Worm (Caenorhabditis elegans) whole organism, L1 larva: Measurements from ENCODE around the gene irld-27.

Experiments used
- C04F5.9 ChIP-seq: sonication (generic microtip); optimal IDR thresholded peaks from 2 replicates; lab custom pipeline; 2016; ENCODE audit warnings: missing genetic modification characterization, missing compliant biosample characterization
- C34B4.2 ChIP-seq: sonication (generic microtip); optimal IDR thresholded peaks from 2 replicates; lab custom pipeline; 2017; ENCODE audit warnings: mild to moderate bottlenecking, missing genetic modification characterization, missing compliant biosample characterization
- Y116A8C.19 ChIP-seq: sonication (generic microtip); optimal IDR thresholded peaks from 2 replicates; lab custom pipeline; 2016; ENCODE audit warnings: missing compliant biosample characterization, missing genetic modification characterization, borderline replicate concordance
- ama-1 ChIP-seq: fragments of 150-350 bp; optimal IDR thresholded peaks from 2 replicates; lab custom pipeline; 2014
- ceh-63 ChIP-seq: fragments of 200-800 bp; sonication (Bioruptor generic); optimal IDR thresholded peaks from 2 replicates; lab custom pipeline; 2018; ENCODE audit warnings: mild to moderate bottlenecking, missing genetic modification characterization, missing compliant biosample characterization
- ceh-88 ChIP-seq: fragments of 200-800 bp; sonication (Bioruptor generic); IDR thresholded peaks from 2 replicates; pipeline ENCODE4 v1.3.6; 2022; ENCODE audit warnings: missing genetic modification characterization, missing compliant biosample characterization
- ceh-90 ChIP-seq: sonication (generic microtip); optimal IDR thresholded peaks from 2 replicates; lab custom pipeline; 2016; ENCODE audit warnings: missing genetic modification characterization, missing compliant biosample characterization
- ces-1 ChIP-seq: fragments of 150-350 bp; optimal IDR thresholded peaks from 2 replicates; lab custom pipeline; 2014; ENCODE audit warnings: missing biosample characterization, missing genetic modification reagents, missing genetic modification characterization
- dsc-1 ChIP-seq: sonication (generic microtip); optimal IDR thresholded peaks from 2 replicates; lab custom pipeline; 2016; ENCODE audit warnings: mild to moderate bottlenecking, missing genetic modification characterization, missing compliant biosample characterization
- efl-1 ChIP-seq, 4 experiments: fragments of 150-350 bp; optimal IDR thresholded peaks in 3 of 4; peaks in 1 of 4; 1 replicate in 1 of 4; 2 replicates in 3 of 4; lab custom pipeline; 2014; ENCODE audit warnings: missing biosample characterization in 2 of 4, missing genetic modification characterization in 2 of 4, missing genetic modification reagents in 2 of 4
- efl-3 ChIP-seq: fragments of 200-800 bp; sonication (Bioruptor generic); optimal IDR thresholded peaks from 2 replicates; lab custom pipeline; 2018; ENCODE audit warnings: mild to moderate bottlenecking, missing genetic modification characterization, missing compliant biosample characterization
- elt-2 ChIP-seq: sonication (generic microtip); optimal IDR thresholded peaks from 2 replicates; lab custom pipeline; 2016; ENCODE audit warnings: missing genetic modification characterization, mild to moderate bottlenecking, inconsistent platforms, missing compliant biosample characterization, missing genetic modification reagents
- ets-5 ChIP-seq: fragments of 200-800 bp; sonication (Bioruptor generic); IDR thresholded peaks from 2 replicates; pipeline ENCODE4 v1.3.6; 2022; ENCODE audit warnings: missing genetic modification characterization, missing compliant biosample characterization
- fkh-10 ChIP-seq: sonication (generic microtip); optimal IDR thresholded peaks from 2 replicates; lab custom pipeline; 2017; ENCODE audit warnings: missing biosample characterization, missing genetic modification reagents, missing genetic modification characterization
- fkh-8 ChIP-seq: sonication (generic microtip); optimal IDR thresholded peaks from 2 replicates; lab custom pipeline; 2016; ENCODE audit warnings: mild to moderate bottlenecking, missing genetic modification characterization, missing compliant biosample characterization
- fos-1 ChIP-seq: fragments of 150-350 bp; optimal IDR thresholded peaks from 2 replicates; lab custom pipeline; 2014; ENCODE audit warnings: missing biosample characterization, missing genetic modification characterization
- hlh-4 ChIP-seq: sonication (generic microtip); optimal IDR thresholded peaks from 2 replicates; lab custom pipeline; 2016; ENCODE audit warnings: mild to moderate bottlenecking, missing genetic modification characterization, missing compliant biosample characterization
- lin-15B ChIP-seq: fragments of 150-350 bp; sonication (generic microtip); optimal IDR thresholded peaks from 3 replicates; lab custom pipeline; 2014; ENCODE audit warnings: missing biosample characterization, missing genetic modification characterization
- lin-39 ChIP-seq: fragments of 150-350 bp; optimal IDR thresholded peaks from 2 replicates; lab custom pipeline; 2014; ENCODE audit warnings: missing biosample characterization, missing genetic modification reagents, missing genetic modification characterization
- lir-3 ChIP-seq: sonication (generic microtip); optimal IDR thresholded peaks from 2 replicates; lab custom pipeline; 2016; ENCODE audit warnings: mild to moderate bottlenecking, missing genetic modification characterization, moderate library complexity, missing compliant biosample characterization; ENCODE audit not compliant: poor library complexity
- lsy-2 ChIP-seq, 2 experiments: fragments of 150-350 bp; optimal IDR thresholded peaks; 2 replicates each; lab custom pipeline; 2014; ENCODE audit warnings: missing biosample characterization in 2 of 2, missing genetic modification characterization in 2 of 2
- mab-9 ChIP-seq: fragments of 200-800 bp; sonication (Bioruptor generic); IDR thresholded peaks from 2 replicates; pipeline ENCODE4 v1.3.6; 2022; ENCODE audit warnings: missing genetic modification reagents, missing genetic modification characterization, missing compliant biosample characterization
- mdl-1 ChIP-seq, 2 experiments: fragments of 150-350 bp; optimal IDR thresholded peaks; 2 replicates each; lab custom pipeline; 2014 to 2017; ENCODE audit warnings: missing biosample characterization in 2 of 2, missing genetic modification characterization in 2 of 2, inconsistent platforms in 1 of 2
- mef-2 ChIP-seq: fragments of 150-350 bp; optimal IDR thresholded peaks from 2 replicates; lab custom pipeline; 2014; ENCODE audit warnings: missing biosample characterization, missing genetic modification characterization
- nhr-237 ChIP-seq: fragments of 150-350 bp; optimal IDR thresholded peaks from 2 replicates; lab custom pipeline; 2014; ENCODE audit warnings: missing biosample characterization, missing genetic modification characterization
- nhr-47 ChIP-seq: sonication (generic microtip); optimal IDR thresholded peaks from 2 replicates; lab custom pipeline; 2016; ENCODE audit warnings: mild to moderate bottlenecking, missing genetic modification characterization, moderate library complexity, missing compliant biosample characterization
- nhr-77 ChIP-seq: fragments of 150-350 bp; optimal IDR thresholded peaks from 2 replicates; lab custom pipeline; 2014; ENCODE audit warnings: missing biosample characterization, missing genetic modification characterization
- nhr-85 ChIP-seq: sonication (generic microtip); peaks from one replicate; lab custom pipeline; 2016; ENCODE audit warnings: missing genetic modification characterization, inconsistent platforms, missing compliant biosample characterization
- pax-3 ChIP-seq: fragments of 200-800 bp; sonication (Bioruptor generic); optimal IDR thresholded peaks from 2 replicates; lab custom pipeline; 2018; ENCODE audit warnings: mild to moderate bottlenecking, missing genetic modification characterization, moderate library complexity, missing compliant biosample characterization
- rnt-1 ChIP-seq: sonication (generic microtip); optimal IDR thresholded peaks from 2 replicates; lab custom pipeline; 2016; ENCODE audit warnings: mild to moderate bottlenecking, missing genetic modification characterization, moderate library complexity, missing compliant biosample characterization
- skn-1 ChIP-seq: fragments of 150-350 bp; optimal IDR thresholded peaks from 2 replicates; lab custom pipeline; 2014; ENCODE audit warnings: missing biosample characterization, missing genetic modification characterization
- sptf-1 ChIP-seq: fragments of 150-350 bp; optimal IDR thresholded peaks from 2 replicates; lab custom pipeline; 2014; ENCODE audit warnings: missing biosample characterization, missing genetic modification characterization
- sup-37 ChIP-seq: fragments of 200-800 bp; sonication (Bioruptor generic); optimal IDR thresholded peaks from 2 replicates; lab custom pipeline; 2018; ENCODE audit warnings: mild to moderate bottlenecking, missing genetic modification characterization, missing compliant biosample characterization
- tbx-2 ChIP-seq: sonication (generic microtip); optimal IDR thresholded peaks from 2 replicates; lab custom pipeline; 2016; ENCODE audit warnings: missing genetic modification characterization, missing compliant biosample characterization
- unc-30 ChIP-seq: sonication (generic microtip); optimal IDR thresholded peaks from 2 replicates; lab custom pipeline; 2017; ENCODE audit warnings: missing biosample characterization, missing genetic modification characterization
- unc-62 ChIP-seq: fragments of 150-350 bp; optimal IDR thresholded peaks from 2 replicates; lab custom pipeline; 2014; ENCODE audit warnings: missing biosample characterization, missing genetic modification reagents, missing genetic modification characterization
- vab-15 ChIP-seq: sonication (generic microtip); optimal IDR thresholded peaks from 2 replicates; lab custom pipeline; 2017; ENCODE audit warnings: missing genotype, mild to moderate bottlenecking, missing genetic modification characterization, missing compliant biosample characterization

Gene irld-27

ce11 chrII:3358834-3359233 is 26.7 kb downstream of the irld-27 start, which contains the start of the genes lido-14 and bath-27:
Gene lido-14 (plus strand): TSS chrII:3359134.
Gene bath-27 (plus strand): TSS chrII:3359139.
- no peak for TF ChIP-seq vab-15
- no peak for TF ChIP-seq mab-9 (GFP tag; lab: Robert Waterston, UW)
- no peak for TF ChIP-seq efl-3 (GFP tag; lab: Kevin White, UChicago)
- TF ChIP-seq unc-30 (tag; lab: Kevin White, UChicago): no peak
- no peak for TF ChIP-seq mdl-1 (tag; optimal IDR thresholded peaks at IDR 0.05; lab: Kevin White, UChicago)
- no peak for TF ChIP-seq C34B4.2 (tag; lab: Kevin White, UChicago)
- no peak for TF ChIP-seq fkh-10
- no peak for TF ChIP-seq dsc-1 (tag; lab: Kevin White, UChicago)
- no peak for TF ChIP-seq sup-37 (GFP tag; lab: Kevin White, UChicago)
- no peak for TF ChIP-seq C04F5.9 (tag; lab: Kevin White, UChicago)
- no peak for TF ChIP-seq lin-15B (tag; lab: Kevin White, UChicago)
- TF ChIP-seq nhr-77: no peak
- no peak for TF ChIP-seq tbx-2 (tag; lab: Kevin White, UChicago)
- TF ChIP-seq ceh-88 (GFP tag; lab: Robert Waterston, UW): no peak
- TF ChIP-seq pax-3: no peak
- TF ChIP-seq fos-1 (tag; lab: Kevin White, UChicago): no peak
- no peak for TF ChIP-seq ama-1 (lab: Kevin White, UChicago)

ce11 chrII:3367100-3367499 is 35.0 kb downstream of the irld-27 start, which contains the start of gene Y49F6C.6:
Gene Y49F6C.6 (minus strand): TSS chrII:3367200.
- TF ChIP-seq sptf-1 (tag; lab: Kevin White, UChicago): no peak
- TF ChIP-seq fkh-8: no peak
- no peak for TF ChIP-seq hlh-4 (tag; lab: Kevin White, UChicago)
- TF ChIP-seq lir-3 (tag; lab: Kevin White, UChicago): no peak
- TF ChIP-seq ces-1 (GFP tag; lab: Kevin White, UChicago): no peak
- TF ChIP-seq ceh-90: no peak
- TF ChIP-seq ets-5 (GFP tag; lab: Robert Waterston, UW): no peak
- no peak for TF ChIP-seq mdl-1 (tag; optimal IDR thresholded peaks at IDR 0.05; lab: Kevin White, UChicago)

ce11 chrII:3368097-3368496 is 36.0 kb downstream of the irld-27 start, which contains the start of gene Y49F6C.7:
Gene Y49F6C.7 (minus strand): TSS chrII:3368197.
- no peak for TF ChIP-seq mef-2 (tag; lab: Kevin White, UChicago)
- TF ChIP-seq ets-5 (GFP tag; lab: Robert Waterston, UW): no peak
- no peak for TF ChIP-seq dsc-1 (tag; lab: Kevin White, UChicago)
- TF ChIP-seq elt-2 (tag; lab: Kevin White, UChicago): no peak
- no peak for TF ChIP-seq nhr-47 (tag; lab: Kevin White, UChicago)
- TF ChIP-seq skn-1 (tag; lab: Kevin White, UChicago): no peak
- TF ChIP-seq Y116A8C.19 (tag; lab: Kevin White, UChicago): no peak
- TF ChIP-seq ama-1 (lab: Kevin White, UChicago): no peak

ce11 chrII:3370061-3370460 is 37.9 kb downstream of the irld-27 start, which contains the start of gene Y49F6C.8:
Gene Y49F6C.8 (minus strand): TSS chrII:3370111.
- peak; percentile 4 for TF ChIP-seq rnt-1 (tag; lab: Kevin White, UChicago)
- TF ChIP-seq nhr-237: no peak
- no peak for TF ChIP-seq lin-39 (tag; lab: Kevin White, UChicago)
- no peak for TF ChIP-seq ceh-63 (GFP tag; lab: Kevin White, UChicago)
- no peak for TF ChIP-seq efl-1 (optimal IDR thresholded peaks at IDR 0.05; lab: Kevin White, UChicago)
- peak in 1 of 2 experiments; percentile 33 for TF ChIP-seq efl-1 (GFP tag; optimal IDR thresholded peaks at IDR 0.05 in 1 of 2; lab: Kevin White, UChicago)
- TF ChIP-seq unc-62 (GFP tag; lab: Kevin White, UChicago): no peak
- TF ChIP-seq nhr-85 (tag; lab: Kevin White, UChicago): no peak
- TF ChIP-seq ces-1 (GFP tag; lab: Kevin White, UChicago): no peak
- TF ChIP-seq lsy-2 (tag; optimal IDR thresholded peaks at IDR 0.05; lab: Kevin White, UChicago): peak; percentile 38 to 50
